Worm (Caenorhabditis elegans): ENCODE results near the gene Y9C9A.5.

DNA sequence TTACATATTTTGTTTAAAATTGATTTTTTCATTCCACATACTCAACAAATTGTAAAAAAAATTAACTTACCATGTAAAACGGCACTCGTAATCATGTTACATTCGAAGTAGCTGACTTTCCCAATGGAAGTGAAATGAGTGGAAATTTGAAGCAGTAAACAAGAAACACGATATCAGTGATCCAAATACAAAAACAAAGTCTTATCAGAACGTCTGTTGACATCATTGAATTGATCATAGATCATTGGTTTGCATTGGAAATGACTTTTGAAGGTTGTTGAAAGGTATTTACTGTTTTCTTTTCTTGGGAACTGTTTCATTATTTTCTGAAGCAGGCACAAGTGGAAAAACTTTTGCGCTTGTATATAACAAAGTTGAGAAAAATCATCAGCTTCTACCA, 34.2 kb downstream of the Y9C9A.5 start, which contains the start of gene Y9C9A.16:
- TF ChIP-seq med-1 (GFP tag; optimal IDR thresholded peaks at IDR 0.05; ENCODE audit: insufficient read depth) (no peak), ztf-29 (GFP tag; IDR thresholded peaks at IDR 0.05) (no peak), klf-2 (GFP tag; conservative IDR thresholded peaks at IDR 0.05) (no peak), flt-1 (GFP tag; IDR thresholded peaks at IDR 0.05) (no peak), ref-1 (GFP tag; conservative IDR thresholded peaks at IDR 0.05) (no peak), cog-1 (tag; optimal IDR thresholded peaks at IDR 0.05) (no peak)
